Worm (Caenorhabditis elegans): ENCODE data around the gene R04F11.5.

The R04F11.5 gene

DNA sequence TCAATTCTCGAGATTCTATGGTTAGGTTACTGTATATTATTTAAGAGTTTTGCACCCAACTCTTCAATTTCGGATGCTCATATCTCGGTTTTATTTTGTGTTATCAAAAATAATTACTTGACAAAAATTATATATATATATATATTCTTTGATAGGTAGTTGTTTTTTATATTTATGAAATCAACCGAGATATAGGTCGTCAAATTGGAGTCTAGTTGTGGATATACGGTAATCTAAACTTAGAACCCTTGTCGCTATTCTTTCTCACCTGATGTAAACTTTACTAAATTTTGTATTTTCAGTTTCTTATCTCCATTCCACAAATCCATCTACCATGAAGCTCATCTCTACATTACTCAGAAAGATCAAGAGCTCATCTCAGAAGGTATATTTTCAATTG lies 34.6 kb downstream of the R04F11.5 start, which contains the start of gene F55C5.10:
Gene F55C5.10, plus strand, starts transcription at position 301 of the 400 bp plus-strand sequence.
- no peak for TF ChIP-seq aly-2 (tag; optimal IDR thresholded peaks at IDR 0.05)
- TF ChIP-seq lsy-2 (tag; optimal IDR thresholded peaks at IDR 0.05), result no peak
- TF ChIP-seq tbx-2 (tag; optimal IDR thresholded peaks at IDR 0.05), result no peak
- TF ChIP-seq swsn-7 (tag; optimal IDR thresholded peaks at IDR 0.05), result no peak
- no peak for TF ChIP-seq ztf-11 (tag; optimal IDR thresholded peaks at IDR 0.05)
- TF ChIP-seq sptf-1 (tag; optimal IDR thresholded peaks at IDR 0.05), result no peak
- no peak for TF ChIP-seq nhr-76 (tag; optimal IDR thresholded peaks at IDR 0.05)
- no peak for TF ChIP-seq lin-39 (tag; optimal IDR thresholded peaks at IDR 0.05)

DNA sequence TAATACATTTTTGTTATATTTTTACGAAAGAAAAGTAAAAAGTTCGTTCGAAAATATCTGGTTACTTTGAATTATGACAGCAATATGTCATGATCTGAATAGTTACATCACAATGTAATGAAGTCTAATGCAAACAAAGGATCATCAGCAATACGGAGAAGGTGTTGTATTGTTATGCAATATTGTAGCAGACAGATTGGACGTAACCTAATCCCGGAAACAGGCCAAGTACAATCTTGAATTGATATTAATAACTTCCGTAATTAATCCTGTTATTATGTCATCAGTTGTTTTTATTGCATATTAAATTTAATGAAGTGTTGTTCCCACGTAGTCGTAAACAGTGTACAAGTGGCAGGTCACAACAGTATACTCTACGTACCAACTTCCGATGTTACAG lies 36.3 kb downstream of the R04F11.5 start:
- TF ChIP-seq sptf-1 (tag; optimal IDR thresholded peaks at IDR 0.05), result no peak
- no peak for TF ChIP-seq C04F5.9 (tag; optimal IDR thresholded peaks at IDR 0.05)
- TF ChIP-seq irx-1 (tag; optimal IDR thresholded peaks at IDR 0.05), result no peak

DNA sequence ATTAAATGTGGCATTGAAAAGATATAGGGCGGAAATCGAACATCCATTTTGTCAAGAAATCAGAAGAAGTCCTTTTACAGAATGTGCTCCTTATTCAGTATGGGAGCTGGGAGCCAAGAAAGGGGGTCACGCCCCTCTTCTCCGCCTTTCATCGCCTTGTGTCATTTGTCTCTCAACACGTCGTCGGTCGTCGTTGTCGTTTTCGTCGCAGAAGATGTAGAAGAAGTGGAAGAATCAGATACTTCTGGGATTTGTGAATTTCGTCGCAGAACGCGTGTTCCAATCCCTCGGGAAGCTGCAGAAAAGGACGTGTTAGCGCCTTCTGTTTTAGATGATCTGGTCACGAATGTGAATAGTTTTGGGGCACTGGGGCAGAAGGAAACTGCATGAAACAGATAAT lies 40.9 kb downstream of the R04F11.5 start, which contains the start of gene bnc-1:
Gene bnc-1, minus strand, starts transcription at position 101 of the 400 bp plus-strand sequence.
- TF ChIP-seq ets-5 (GFP tag; IDR thresholded peaks at IDR 0.05), result no peak
- no peak for TF ChIP-seq dsc-1 (tag; optimal IDR thresholded peaks at IDR 0.05)
- no peak for TF ChIP-seq sox-4 (tag; optimal IDR thresholded peaks at IDR 0.05)
- no peak for TF ChIP-seq jun-1 (tag; optimal IDR thresholded peaks at IDR 0.05)
- no peak for TF ChIP-seq aly-2 (tag; optimal IDR thresholded peaks at IDR 0.05)
- TF ChIP-seq pax-3 (tag; optimal IDR thresholded peaks at IDR 0.05), result no peak
- no peak for TF ChIP-seq hlh-4 (tag; optimal IDR thresholded peaks at IDR 0.05)
- TF ChIP-seq ceh-63 (GFP tag; optimal IDR thresholded peaks at IDR 0.05), result no peak
- no peak for TF ChIP-seq unc-62 (GFP tag; optimal IDR thresholded peaks at IDR 0.05)
- no peak for TF ChIP-seq nhr-90 (tag; optimal IDR thresholded peaks at IDR 0.05; ENCODE audit: poor library complexity)
- no peak for TF ChIP-seq fkh-4 (tag; optimal IDR thresholded peaks at IDR 0.05; ENCODE audit: borderline replicate concordance)
- TF ChIP-seq skn-1 (tag; optimal IDR thresholded peaks at IDR 0.05), result no peak
- TF ChIP-seq fkh-10 (GFP tag; optimal IDR thresholded peaks at IDR 0.05), result no peak
- no peak for TF ChIP-seq lin-35 (GFP tag; optimal IDR thresholded peaks at IDR 0.05)
- TF ChIP-seq lir-3 (tag; optimal IDR thresholded peaks at IDR 0.05; ENCODE audit: poor library complexity), result no peak
- TF ChIP-seq snpc-4 (tag; optimal IDR thresholded peaks at IDR 0.05), result no peak

DNA sequence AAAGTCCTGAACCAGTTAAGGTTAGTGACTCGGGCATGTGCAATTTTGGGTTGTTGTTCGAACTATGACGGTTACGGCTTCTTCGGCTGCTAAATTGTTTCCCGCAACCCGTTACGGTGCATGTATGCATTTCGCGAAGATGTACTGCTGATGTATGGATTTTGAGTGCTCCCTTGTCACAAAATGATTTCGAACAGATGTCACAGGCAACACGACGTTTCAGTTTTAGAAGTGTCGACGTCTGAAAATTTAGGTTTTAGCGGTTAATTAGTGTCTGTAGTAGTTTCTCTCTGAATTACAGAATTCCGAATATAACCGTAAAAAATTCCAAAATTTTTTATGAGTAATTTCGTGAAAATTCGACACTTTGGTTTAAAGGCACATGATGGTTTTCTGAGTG lies 42.1 kb downstream of the R04F11.5 start:
- TF ChIP-seq aha-1 (tag; optimal IDR thresholded peaks at IDR 0.05), result no peak
- TF ChIP-seq nhr-12 (tag; optimal IDR thresholded peaks at IDR 0.05), result no peak
- TF ChIP-seq efl-1 (optimal IDR thresholded peaks at IDR 0.05), result no peak
- TF ChIP-seq efl-1 (GFP tag; optimal IDR thresholded peaks at IDR 0.05 in 1 of 2), result peak in 1 of 2 experiments; percentile 57
- TF ChIP-seq ama-1 (optimal IDR thresholded peaks at IDR 0.05), result no peak
- no peak for TF ChIP-seq efl-3 (GFP tag; optimal IDR thresholded peaks at IDR 0.05)

DNA sequence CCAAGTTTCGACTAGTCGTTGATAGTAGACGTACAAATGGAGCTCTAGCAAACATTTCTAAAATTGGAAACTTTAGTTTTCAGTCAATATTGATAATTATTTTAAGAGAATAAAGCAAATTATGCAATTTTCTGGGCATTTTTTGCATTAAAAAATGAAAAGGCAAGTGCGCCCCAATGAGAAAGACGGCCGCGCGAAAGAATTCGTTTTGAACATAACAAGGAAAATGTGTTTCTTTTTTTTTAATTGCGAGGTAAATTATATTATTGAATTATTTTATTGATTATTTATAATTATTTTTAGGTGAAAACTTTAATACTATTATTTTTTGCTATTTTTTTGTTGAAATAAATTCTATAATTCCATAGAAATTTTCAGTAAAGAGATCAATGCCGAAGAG lies 46.3 kb downstream of the R04F11.5 start, which contains the start of the genes tsfm-1 and capg-2:
Gene tsfm-1, minus strand, starts transcription at position 57 of the 400 bp plus-strand sequence.
Gene capg-2, plus strand, starts transcription at position 379 of the 400 bp plus-strand sequence.
- no peak for TF ChIP-seq ama-1 (optimal IDR thresholded peaks at IDR 0.05)
- TF ChIP-seq efl-3 (GFP tag; optimal IDR thresholded peaks at IDR 0.05), result no peak
- TF ChIP-seq C34B4.2 (tag; optimal IDR thresholded peaks at IDR 0.05), result no peak
- TF ChIP-seq lin-35 (GFP tag; optimal IDR thresholded peaks at IDR 0.05), result peak; percentile 58 to 84
- peak in 1 of 3 experiments; percentile 1 for TF ChIP-seq ceh-82 (tag; optimal IDR thresholded peaks at IDR 0.05)
- TF ChIP-seq mep-1 (tag; optimal IDR thresholded peaks at IDR 0.05), result peak; percentile 7
- TF ChIP-seq efl-1 (optimal IDR thresholded peaks at IDR 0.05), result peak; percentile 27 to 69
- TF ChIP-seq efl-1 (GFP tag; optimal IDR thresholded peaks at IDR 0.05 in 1 of 2), result peak; percentile 81 to 96
- peak; percentile 28 for TF ChIP-seq nhr-85 (tag)
- TF ChIP-seq jun-1 (tag; optimal IDR thresholded peaks at IDR 0.05), result no peak
- peak; percentile 64 to 86 (median 70) for TF ChIP-seq dpl-1 (GFP tag; optimal IDR thresholded peaks at IDR 0.05)
- peak; percentile 7 for TF ChIP-seq lin-15B (tag; optimal IDR thresholded peaks at IDR 0.05)
- no peak for TF ChIP-seq hlh-4 (tag; optimal IDR thresholded peaks at IDR 0.05)
- no peak for TF ChIP-seq hpl-2 (GFP tag; optimal IDR thresholded peaks at IDR 0.05)
